Fruit fly (Drosophila melanogaster) whole organism, pupa: ENCODE results near the gene Cyp6t1.

ENCODE experiments used
- CG10348 ChIP-seq: fragments of 200-800 bp; sonication (Bioruptor generic); IDR thresholded peaks from 2 replicates; pipeline ENCODE4 v1.3.6; 2022; ENCODE audit warnings: missing biosample characterization, missing genetic modification characterization
- CG13204 ChIP-seq: fragments of 200-800 bp; sonication (Bioruptor generic); optimal IDR thresholded peaks from 2 replicates; lab custom pipeline; 2018; ENCODE audit warnings: missing biosample characterization, mild to moderate bottlenecking, missing genetic modification characterization, moderate library complexity
- CG14655 ChIP-seq: fragments of 200-800 bp; sonication (Bioruptor generic); optimal IDR thresholded peaks from 3 replicates; lab custom pipeline; 2017; ENCODE audit warnings: mild to moderate bottlenecking, missing biosample characterization, missing genetic modification reagents, missing genetic modification characterization
- CG15710 ChIP-seq: fragments of 200-800 bp; sonication (Bioruptor generic); optimal IDR thresholded peaks from 2 replicates; lab custom pipeline; 2018; ENCODE audit warnings: missing biosample characterization, mild to moderate bottlenecking, missing genetic modification characterization, moderate library complexity
- CG32121 ChIP-seq: fragments of 200-800 bp; sonication (Bioruptor generic); IDR thresholded peaks from 2 replicates; pipeline ENCODE4 v1.3.6; 2022; ENCODE audit warnings: missing biosample characterization, missing genetic modification characterization
- CG8301 ChIP-seq: fragments of 200-800 bp; sonication (Bioruptor generic); optimal IDR thresholded peaks from 2 replicates; lab custom pipeline; 2018; ENCODE audit warnings: missing biosample characterization, mild to moderate bottlenecking, missing genetic modification characterization
- CG9948 ChIP-seq: fragments of 200-800 bp; sonication (Bioruptor generic); optimal IDR thresholded peaks from 2 replicates; lab custom pipeline; 2018; ENCODE audit warnings: missing biosample characterization, mild to moderate bottlenecking, missing genetic modification characterization, moderate library complexity
- D1 ChIP-seq: fragments of 200-800 bp; sonication (Bioruptor generic); optimal IDR thresholded peaks from 2 replicates; lab custom pipeline; 2018; ENCODE audit warnings: missing biosample characterization, mild to moderate bottlenecking, missing genetic modification characterization, moderate library complexity
- EcR ChIP-seq: fragments of 200-800 bp; sonication (Bioruptor generic); optimal IDR thresholded peaks from 3 replicates; lab custom pipeline; 2019; ENCODE audit warnings: missing biosample characterization, missing genetic modification characterization, mild to moderate bottlenecking, moderate library complexity, missing genetic modification reagents
- Ets98B ChIP-seq: fragments of 200-800 bp; sonication (Bioruptor generic); IDR thresholded peaks from 2 replicates; pipeline ENCODE4 v1.3.6; 2022; ENCODE audit warnings: missing biosample characterization, missing genetic modification characterization
- Pif1B ChIP-seq: fragments of 200-800 bp; sonication (Bioruptor generic); optimal IDR thresholded peaks from 3 replicates; lab custom pipeline; 2016; ENCODE audit warnings: missing biosample characterization, missing genetic modification characterization
- Snoo ChIP-seq: fragments of 200-800 bp; sonication (Bioruptor generic); optimal IDR thresholded peaks from 3 replicates; lab custom pipeline; 2017; ENCODE audit warnings: missing biosample characterization, mild to moderate bottlenecking, missing genetic modification characterization, inconsistent platforms
- fd96Ca ChIP-seq: fragments of 200-800 bp; sonication (Bioruptor generic); IDR thresholded peaks from 3 replicates; pipeline ENCODE4 v1.3.6; 2022; ENCODE audit warnings: missing biosample characterization, missing genetic modification characterization
- rn ChIP-seq: fragments of 200-800 bp; sonication (Bioruptor generic); IDR thresholded peaks from 2 replicates; pipeline ENCODE4 v1.3.6; 2022; ENCODE audit warnings: missing biosample characterization, missing genetic modification characterization

- TF ChIP-seq fd96Ca (GFP tag; lab: Robert Waterston, UW) (no peak), EcR (GFP tag; lab: Kevin White, UChicago) (no peak), D1 (tag; lab: Kevin White, UChicago) (no peak), CG15710 (tag; lab: Kevin White, UChicago) (no peak), CG14655 (GFP tag; lab: Kevin White, UChicago) (no peak), Pif1B (GFP tag; lab: Kevin White, UChicago) (no peak), CG9948 (tag; lab: Kevin White, UChicago) (no peak), Snoo (tag; lab: Kevin White, UChicago) (no peak), CG13204 (GFP tag; lab: Kevin White, UChicago) (no peak), CG10348 (GFP tag; lab: Robert Waterston, UW) (no peak), Ets98B (GFP tag; lab: Robert Waterston, UW) (no peak), rn (no peak), CG8301 (no peak), CG32121 (GFP tag; lab: Robert Waterston, UW) (no peak)
Measured at dm6 chrX:21520002-21520401, 984 bp upstream of the Cyp6t1 start.
